Worm (Caenorhabditis elegans) whole organism, L4/young adult: ENCODE results near the gene C14A6.5.

Experiments
- W03F9.2 ChIP-seq: fragments of 150-350 bp; optimal IDR thresholded peaks from 2 replicates; lab custom pipeline; 2014; ENCODE audit warnings: missing biosample characterization, missing genetic modification characterization
- dao-5 ChIP-seq: sonication (generic microtip); optimal IDR thresholded peaks from 2 replicates; lab custom pipeline; 2016; ENCODE audit warnings: missing genotype, missing genetic modification characterization, moderate library complexity, missing compliant biosample characterization
- him-1 ChIP-seq: sonication (generic microtip); optimal IDR thresholded peaks from 2 replicates; lab custom pipeline; 2016; ENCODE audit warnings: missing genotype, missing genetic modification reagents, missing genetic modification characterization, missing compliant biosample characterization

DNA sequence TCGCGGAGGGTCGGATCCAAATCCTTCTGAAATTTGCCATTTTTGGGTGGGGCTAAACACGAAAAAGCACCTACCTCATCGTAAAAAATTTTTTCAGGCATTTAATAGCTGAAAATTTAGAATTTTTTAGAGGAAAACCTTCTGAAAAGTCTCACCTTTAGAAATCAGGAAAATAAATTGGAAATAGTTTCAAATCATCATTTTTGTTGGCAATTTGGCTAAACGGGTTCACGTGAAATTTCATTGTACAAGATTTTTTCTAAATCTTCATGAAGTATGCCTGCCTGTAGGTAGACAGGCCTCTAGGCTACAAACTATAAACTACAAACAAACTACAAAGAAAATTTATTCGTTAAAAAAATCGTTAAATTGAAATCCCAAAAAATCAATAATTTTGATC is 3.6 kb upstream of the C14A6.5 start, which contains the start of gene C14A6.7:
- no peak for TF ChIP-seq dao-5
- TF ChIP-seq him-1, result no peak
- TF ChIP-seq W03F9.2 (tag; lab: Kevin White, UChicago), result no peak
